Worm (Caenorhabditis elegans): ENCODE measurements around the gene gana-1.

Gene gana-1

ce11 chrV:12094030-12094429 is 7.0 kb downstream of the gana-1 start, which contains the start of gene nhr-208:
TSS of gene nhr-208 (plus strand) at chrV:12094317.
- TF ChIP-seq ceh-9 (tag; optimal IDR thresholded peaks at IDR 0.05) (no peak), pqm-1 (tag; optimal IDR thresholded peaks at IDR 0.05) (peak; percentile 52), elt-2 (tag; optimal IDR thresholded peaks at IDR 0.05) (peak; percentile 16)

- TF ChIP-seq ama-1 (optimal IDR thresholded peaks at IDR 0.05) (no peak), jun-1 (tag; optimal IDR thresholded peaks at IDR 0.05) (peak; percentile 8), pqm-1 (tag; optimal IDR thresholded peaks at IDR 0.05) (peak; percentile 89), unc-39 (tag; optimal IDR thresholded peaks at IDR 0.05) (no peak), fkh-10 (GFP tag; optimal IDR thresholded peaks at IDR 0.05) (no peak), pha-4 (tag; optimal IDR thresholded peaks at IDR 0.05) (peak; percentile 87), ceh-82 (tag; optimal IDR thresholded peaks at IDR 0.05) (no peak), nhr-28 (tag; optimal IDR thresholded peaks at IDR 0.05) (no peak), elt-2 (tag; optimal IDR thresholded peaks at IDR 0.05) (peak; percentile 26), sea-2 (GFP tag; optimal IDR thresholded peaks at IDR 0.05) (no peak)
Measured at ce11 chrV:12095865-12096264, 8.8 kb downstream of the gana-1 start, which contains the start of gene nhr-207. TSS of gene nhr-207 (plus strand) at chrV:12096146.

DNA sequence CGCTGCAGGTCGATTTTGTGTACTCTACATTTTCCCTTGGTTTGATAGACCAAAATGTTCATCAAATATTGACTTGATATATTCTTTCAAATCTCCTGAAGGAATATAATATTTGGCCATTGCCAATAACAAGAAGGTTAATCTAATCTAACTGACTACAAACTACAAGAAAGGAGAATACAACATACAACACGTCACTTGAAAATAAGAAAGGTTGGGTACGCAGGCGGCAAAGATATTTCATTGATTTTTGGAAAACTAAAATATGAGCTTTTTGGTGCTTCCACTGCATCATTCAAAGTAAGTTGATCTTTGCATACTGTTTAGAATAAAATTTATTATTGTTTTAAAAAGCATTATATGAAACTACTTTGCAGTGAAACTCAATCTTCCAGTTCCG is 11.1 kb downstream of the gana-1 start, which contains the start of gene nhr-209:
Gene nhr-209 (plus strand): TSS at position 27 of the 400 bp plus-strand sequence.
- no peak for TF ChIP-seq mml-1 (tag; optimal IDR thresholded peaks at IDR 0.05)
- no peak for TF ChIP-seq nhr-28 (tag; optimal IDR thresholded peaks at IDR 0.05)
- no peak for TF ChIP-seq elt-3 (tag; optimal IDR thresholded peaks at IDR 0.05)
- TF ChIP-seq mdl-1 (tag; optimal IDR thresholded peaks at IDR 0.05), result no peak
- no peak for TF ChIP-seq lin-39 (tag; optimal IDR thresholded peaks at IDR 0.05)
- no peak for TF ChIP-seq tbx-2 (tag; optimal IDR thresholded peaks at IDR 0.05)
- TF ChIP-seq elt-1 (tag; optimal IDR thresholded peaks at IDR 0.05), result no peak
- no peak for TF ChIP-seq fkh-2 (tag; optimal IDR thresholded peaks at IDR 0.05)
- no peak for TF ChIP-seq jun-1 (tag; optimal IDR thresholded peaks at IDR 0.05)
- TF ChIP-seq nhr-43 (tag; optimal IDR thresholded peaks at IDR 0.05; ENCODE audit: poor library complexity, severe bottlenecking), result no peak
- TF ChIP-seq nhr-77 (tag; optimal IDR thresholded peaks at IDR 0.05), result no peak
- no peak for TF ChIP-seq nhr-11 (tag; optimal IDR thresholded peaks at IDR 0.05)
- TF ChIP-seq sea-2 (GFP tag; optimal IDR thresholded peaks at IDR 0.05), result no peak
- no peak for TF ChIP-seq nhr-76 (tag; optimal IDR thresholded peaks at IDR 0.05)

DNA sequence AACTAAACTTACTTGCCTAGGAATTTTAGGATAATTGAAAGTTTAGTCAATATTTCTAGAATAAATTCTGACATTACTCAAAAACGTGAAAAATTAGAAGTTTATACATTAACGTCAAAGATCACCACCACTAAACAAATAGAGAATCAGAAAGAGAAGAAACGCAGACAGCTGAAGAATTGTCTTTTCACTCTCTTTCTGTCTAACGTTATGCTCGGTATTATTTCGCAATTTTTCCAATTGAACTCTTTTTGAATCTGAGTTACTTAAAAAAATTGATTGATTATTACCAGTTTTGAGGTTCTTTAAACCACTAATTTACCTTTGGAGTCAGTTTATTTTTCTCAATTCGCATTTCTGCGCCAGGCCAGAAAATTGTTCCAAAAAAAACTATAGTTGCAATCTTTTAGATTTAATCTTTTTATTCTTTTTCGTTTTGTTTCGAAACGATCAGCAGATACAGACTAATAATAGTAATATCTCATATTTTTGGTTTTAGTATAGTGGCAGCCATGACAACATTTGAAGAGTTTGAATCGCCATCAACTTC is 13.8 kb downstream of the gana-1 start, which contains the start of gene nhr-154:
Gene nhr-154 (plus strand): TSS at position 500 of the 550 bp plus-strand sequence.
- TF ChIP-seq nhr-43 (tag; optimal IDR thresholded peaks at IDR 0.05; ENCODE audit: poor library complexity, severe bottlenecking) (no peak), elt-2 (tag; optimal IDR thresholded peaks at IDR 0.05) (peak; percentile 23), hmg-11 (tag; optimal IDR thresholded peaks at IDR 0.05) (peak; percentile 25), lsy-12 (tag; optimal IDR thresholded peaks at IDR 0.05) (no peak), mdl-1 (tag; optimal IDR thresholded peaks at IDR 0.05) (no peak), snpc-4 (tag; optimal IDR thresholded peaks at IDR 0.05) (peak; percentile 32), elt-3 (tag; optimal IDR thresholded peaks at IDR 0.05) (no peak), pha-4 (tag; optimal IDR thresholded peaks at IDR 0.05) (peak; percentile 75), ceh-28 (tag; optimal IDR thresholded peaks at IDR 0.05) (peak; percentile 42), aly-2 (tag; optimal IDR thresholded peaks at IDR 0.05) (no peak), pqm-1 (tag; optimal IDR thresholded peaks at IDR 0.05) (peak; percentile 25)

- TF ChIP-seq egl-27 (tag; optimal IDR thresholded peaks at IDR 0.05) (no peak), ceh-9 (tag; optimal IDR thresholded peaks at IDR 0.05) (no peak), fos-1 (tag; optimal IDR thresholded peaks at IDR 0.05) (no peak), fkh-2 (tag; optimal IDR thresholded peaks at IDR 0.05) (no peak), skn-1 (tag; optimal IDR thresholded peaks at IDR 0.05) (no peak), nhr-25 (tag; optimal IDR thresholded peaks at IDR 0.05) (no peak), nhr-43 (tag; optimal IDR thresholded peaks at IDR 0.05; ENCODE audit: poor library complexity, severe bottlenecking) (no peak), aly-2 (tag; optimal IDR thresholded peaks at IDR 0.05) (no peak), fkh-10 (GFP tag; optimal IDR thresholded peaks at IDR 0.05) (no peak), ceh-16 (tag; optimal IDR thresholded peaks at IDR 0.05) (no peak), elt-2 (tag; optimal IDR thresholded peaks at IDR 0.05) (peak; percentile 17), nhr-23 (tag; optimal IDR thresholded peaks at IDR 0.05) (no peak), lin-39 (tag; optimal IDR thresholded peaks at IDR 0.05) (no peak), pqm-1 (tag; optimal IDR thresholded peaks at IDR 0.05) (peak; percentile 34), hmg-11 (tag; optimal IDR thresholded peaks at IDR 0.05) (no peak), R02D3.7 (tag; optimal IDR thresholded peaks at IDR 0.05) (no peak), nhr-12 (tag; optimal IDR thresholded peaks at IDR 0.05) (no peak), elt-3 (tag; optimal IDR thresholded peaks at IDR 0.05) (no peak)
Measured at ce11 chrV:12103920-12104319, 16.9 kb downstream of the gana-1 start, which contains the start of gene nhr-153. TSS of gene nhr-153 (plus strand) at chrV:12104220.

Measured in whole organism, L3 larva.